Fruit fly (Drosophila melanogaster) whole organism, embryonic: Measurements from ENCODE around the gene CG13465.

Source experiments
- CG15514 ChIP-seq: fragments of 200-800 bp; sonication (Bioruptor generic); optimal IDR thresholded peaks from 3 replicates; lab custom pipeline; 2017; ENCODE audit warnings: missing biosample characterization, missing genetic modification characterization, mild to moderate bottlenecking, moderate library complexity, missing genetic modification reagents
- Mad ChIP-seq: fragments of 200-800 bp; sonication (Bioruptor generic); optimal IDR thresholded peaks from 2 replicates; lab custom pipeline; 2016; ENCODE audit warnings: missing biosample characterization, missing genetic modification characterization
- Side ChIP-seq: fragments of 200-800 bp; sonication (Bioruptor generic); optimal IDR thresholded peaks from 2 replicates; lab custom pipeline; 2016; ENCODE audit warnings: missing biosample characterization, missing genetic modification characterization

DNA sequence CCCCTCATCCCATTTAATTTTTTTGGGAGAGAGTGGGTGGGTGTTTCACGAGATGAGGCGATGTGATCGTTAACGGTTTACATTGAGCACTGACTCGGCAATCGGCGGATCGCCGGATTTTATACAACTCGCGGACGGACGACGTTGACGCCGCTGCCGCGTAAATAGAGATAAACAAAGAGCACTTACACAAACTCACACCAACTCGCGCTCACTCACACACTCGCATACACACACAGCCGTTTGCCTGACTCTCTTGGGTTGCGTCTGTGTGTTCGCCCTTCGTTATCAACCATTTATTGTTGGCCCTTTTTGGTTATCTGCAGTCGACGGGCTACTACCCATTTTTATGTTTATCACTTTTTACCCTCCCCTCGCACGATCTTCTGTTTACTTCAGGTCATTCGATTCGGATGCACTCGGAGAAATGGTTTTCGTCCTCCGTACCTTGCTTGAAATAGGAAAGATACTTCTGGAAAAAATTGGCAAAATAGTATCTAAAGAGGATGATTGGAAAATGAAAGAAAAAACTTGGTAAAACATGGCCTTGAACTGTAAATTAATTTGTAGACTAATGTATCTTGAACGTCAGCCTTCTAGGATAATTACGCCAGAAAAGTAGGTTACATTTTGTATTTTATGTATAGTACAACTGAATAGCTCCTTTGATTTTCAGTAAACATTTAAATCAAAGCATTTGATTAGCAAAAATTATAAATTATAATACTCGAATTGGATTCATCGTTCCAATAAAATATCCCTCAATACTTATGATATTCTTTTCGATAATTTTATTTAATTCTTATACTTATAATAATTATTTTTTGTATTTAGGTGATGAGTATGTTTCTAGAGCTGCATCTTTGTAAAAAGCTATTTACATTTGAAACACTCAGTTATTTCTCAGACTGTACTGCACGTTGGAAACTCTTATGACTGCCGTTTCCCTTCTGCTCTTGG, 33.7 kb upstream of the CG13465 start:
- TF ChIP-seq CG15514 (GFP tag; lab: Kevin White, UChicago) (no peak), Mad (GFP tag; lab: Kevin White, UChicago) (no peak), Side (GFP tag; lab: Kevin White, UChicago) (no peak)
